Fruit fly (Drosophila melanogaster) whole organism, embryonic: ENCODE data around the gene CG17329.

ENCODE experiments used
- B-H2 ChIP-seq: fragments of 200-800 bp; sonication (Bioruptor generic); optimal IDR thresholded peaks from 2 replicates; lab custom pipeline; 2018; ENCODE audit warnings: missing biosample characterization, mild to moderate bottlenecking, missing genetic modification characterization
- BtbVII ChIP-seq: fragments of 200-800 bp; sonication (Bioruptor generic); optimal IDR thresholded peaks from 3 replicates; lab custom pipeline; 2017; ENCODE audit warnings: missing biosample characterization, mild to moderate bottlenecking, missing genetic modification characterization
- CG11247 ChIP-seq: fragments of 200-800 bp; sonication (Bioruptor generic); IDR thresholded peaks from 2 replicates; pipeline ENCODE4 v1.3.6; 2022; ENCODE audit warnings: missing biosample characterization, missing genetic modification characterization
- CG12104 ChIP-seq: fragments of 200-800 bp; sonication (Bioruptor generic); optimal IDR thresholded peaks from 3 replicates; lab custom pipeline; 2016; ENCODE audit warnings: missing biosample characterization, missing genetic modification characterization
- CG14014 ChIP-seq: fragments of 200-800 bp; sonication (Bioruptor generic); IDR thresholded peaks from 2 replicates; pipeline ENCODE4 v1.3.6; 2022; ENCODE audit warnings: missing biosample characterization, missing genetic modification characterization
- CG15011 ChIP-seq: fragments of 200-800 bp; sonication (Bioruptor generic); optimal IDR thresholded peaks from 3 replicates; lab custom pipeline; 2018; ENCODE audit warnings: missing biosample characterization, mild to moderate bottlenecking, missing genetic modification characterization
- CG15696 ChIP-seq: fragments of 200-800 bp; sonication (Bioruptor generic); optimal IDR thresholded peaks from 2 replicates; lab custom pipeline; 2019; ENCODE audit warnings: missing biosample characterization, mild to moderate bottlenecking, missing genetic modification characterization, moderate library complexity
- CG1647 ChIP-seq: fragments of 200-800 bp; sonication (Bioruptor generic); optimal IDR thresholded peaks from 3 replicates; lab custom pipeline; 2016; ENCODE audit warnings: missing biosample characterization, missing genetic modification characterization
- CG16779 ChIP-seq: fragments of 200-800 bp; sonication (Bioruptor generic); IDR thresholded peaks from 2 replicates; pipeline ENCODE4 v1.3.6; 2022; ENCODE audit warnings: missing biosample characterization, missing genetic modification characterization
- CG17328 ChIP-seq: fragments of 200-800 bp; sonication (Bioruptor generic); IDR thresholded peaks from 2 replicates; pipeline ENCODE4 v1.3.6; 2022; ENCODE audit warnings: missing biosample characterization, missing genetic modification characterization
- CG17359 ChIP-seq: fragments of 200-800 bp; sonication (Bioruptor generic); optimal IDR thresholded peaks from 3 replicates; lab custom pipeline; 2018; ENCODE audit warnings: missing biosample characterization, mild to moderate bottlenecking, missing genetic modification characterization, moderate library complexity
- CG3065 ChIP-seq: fragments of 200-800 bp; sonication (Bioruptor generic); optimal IDR thresholded peaks from 2 replicates; lab custom pipeline; 2016; ENCODE audit warnings: missing biosample characterization, missing genetic modification characterization
- CG3163 ChIP-seq: fragments of 200-800 bp; sonication (Bioruptor generic); optimal IDR thresholded peaks from 3 replicates; lab custom pipeline; 2016; ENCODE audit warnings: missing biosample characterization, missing genetic modification characterization
- CG4404 ChIP-seq: fragments of 200-800 bp; sonication (Bioruptor generic); IDR thresholded peaks from 2 replicates; pipeline ENCODE4 v1.3.6; 2022; ENCODE audit warnings: missing biosample characterization, missing genetic modification characterization
- CG7839 ChIP-seq: fragments of 200-800 bp; sonication (Bioruptor generic); optimal IDR thresholded peaks from 3 replicates; lab custom pipeline; 2018; ENCODE audit warnings: missing biosample characterization, mild to moderate bottlenecking, missing genetic modification characterization, moderate library complexity
- CG8765 ChIP-seq: fragments of 200-800 bp; sonication (Bioruptor generic); IDR thresholded peaks from 2 replicates; pipeline ENCODE4 v1.3.6; 2022; ENCODE audit warnings: missing biosample characterization, missing genetic modification characterization
- Ets65A ChIP-seq: fragments of 200-800 bp; sonication (Bioruptor generic); peaks from one replicate; lab custom pipeline; 2016; ENCODE audit warnings: missing biosample characterization, missing genetic modification characterization
- Fer1 ChIP-seq: fragments of 200-800 bp; sonication (Bioruptor generic); optimal IDR thresholded peaks from 2 replicates; lab custom pipeline; 2017; ENCODE audit warnings: missing biosample characterization, mild to moderate bottlenecking, missing genetic modification characterization
- GATAe ChIP-seq: fragments of 200-800 bp; sonication (Bioruptor generic); conservative IDR thresholded peaks from 2 replicates; pipeline ENCODE4 v1.3.6; 2022; ENCODE audit warnings: missing biosample characterization, missing genetic modification characterization
- H15 ChIP-seq: fragments of 200-800 bp; sonication (Bioruptor generic); IDR thresholded peaks from 3 replicates; pipeline ENCODE4 v1.3.6; 2022; ENCODE audit warnings: missing biosample characterization, missing genetic modification characterization
- H2.0 ChIP-seq: fragments of 200-800 bp; sonication (Bioruptor generic); IDR thresholded peaks from 2 replicates; pipeline ENCODE4 v1.3.6; 2022; ENCODE audit warnings: missing biosample characterization, missing genetic modification characterization
- HHEX ChIP-seq: fragments of 200-800 bp; sonication (Bioruptor generic); optimal IDR thresholded peaks from 3 replicates; lab custom pipeline; 2017; ENCODE audit warnings: missing biosample characterization, mild to moderate bottlenecking, missing genetic modification characterization, missing genetic modification reagents
- HmgZ ChIP-seq: fragments of 200-800 bp; sonication (Bioruptor generic); optimal IDR thresholded peaks from 2 replicates; lab custom pipeline; 2018; ENCODE audit warnings: missing biosample characterization, mild to moderate bottlenecking, missing genetic modification characterization
- Hr3 ChIP-seq: fragments of 200-800 bp; sonication (Bioruptor generic); optimal IDR thresholded peaks from 3 replicates; lab custom pipeline; 2016; ENCODE audit warnings: missing biosample characterization, missing genetic modification characterization
- Hr51 ChIP-seq, 2 experiments: fragments of 200-800 bp; sonication (Bioruptor generic); optimal IDR thresholded peaks; 2 replicates in 1 of 2; 3 replicates in 1 of 2; lab custom pipeline; 2016 to 2018; ENCODE audit warnings: missing biosample characterization in 2 of 2, missing genetic modification characterization in 2 of 2, mild to moderate bottlenecking in 1 of 2, moderate library complexity in 1 of 2
- Lhr ChIP-seq: fragments of 200-800 bp; sonication (Bioruptor generic); optimal IDR thresholded peaks from 3 replicates; lab custom pipeline; 2017; ENCODE audit warnings: mild to moderate bottlenecking, missing biosample characterization, missing genetic modification reagents, missing genetic modification characterization
- MESR4 ChIP-seq: fragments of 200-800 bp; sonication (Bioruptor generic); optimal IDR thresholded peaks from 2 replicates; lab custom pipeline; 2018; ENCODE audit warnings: missing biosample characterization, mild to moderate bottlenecking, missing genetic modification characterization, moderate library complexity
- Max ChIP-seq: fragments of 200-800 bp; sonication (Bioruptor generic); optimal IDR thresholded peaks from 2 replicates; lab custom pipeline; 2016; ENCODE audit warnings: missing biosample characterization, mild to moderate bottlenecking, missing genetic modification characterization
- Mes4 ChIP-seq: fragments of 200-800 bp; sonication (Bioruptor generic); optimal IDR thresholded peaks from 2 replicates; lab custom pipeline; 2016; ENCODE audit warnings: missing biosample characterization, missing genetic modification characterization
- Side ChIP-seq: fragments of 200-800 bp; sonication (Bioruptor generic); optimal IDR thresholded peaks from 2 replicates; lab custom pipeline; 2016; ENCODE audit warnings: missing biosample characterization, missing genetic modification characterization
- Sox100B ChIP-seq: fragments of 200-800 bp; sonication (Bioruptor generic); optimal IDR thresholded peaks from 3 replicates; lab custom pipeline; 2018; ENCODE audit warnings: missing biosample characterization, mild to moderate bottlenecking, missing genetic modification characterization
- Ssrp ChIP-seq: fragments of 200-800 bp; sonication (Bioruptor generic); optimal IDR thresholded peaks from 2 replicates; lab custom pipeline; 2018; ENCODE audit warnings: missing biosample characterization, mild to moderate bottlenecking, missing genetic modification characterization, moderate library complexity
- Vsx1 ChIP-seq: fragments of 200-800 bp; sonication (Bioruptor generic); optimal IDR thresholded peaks from 2 replicates; lab custom pipeline; 2017; ENCODE audit warnings: missing biosample characterization, mild to moderate bottlenecking, missing genetic modification characterization, missing genetic modification reagents
- danr ChIP-seq: fragments of 200-800 bp; sonication (Bioruptor generic); IDR thresholded peaks from 2 replicates; pipeline ENCODE4 v1.3.6; 2022; ENCODE audit warnings: missing biosample characterization, missing genetic modification characterization
- dati ChIP-seq: fragments of 200-800 bp; sonication (Bioruptor generic); IDR thresholded peaks from 2 replicates; pipeline ENCODE4 v1.3.6; 2022; ENCODE audit warnings: missing biosample characterization, missing genetic modification characterization
- emc ChIP-seq: fragments of 200-800 bp; sonication (Bioruptor generic); optimal IDR thresholded peaks from 2 replicates; lab custom pipeline; 2016; ENCODE audit warnings: missing biosample characterization, missing genetic modification characterization
- fd96Cb ChIP-seq: fragments of 200-800 bp; sonication (Bioruptor generic); optimal IDR thresholded peaks from 2 replicates; lab custom pipeline; 2018; ENCODE audit warnings: missing biosample characterization, mild to moderate bottlenecking, missing genetic modification characterization, moderate library complexity
- hbn ChIP-seq: fragments of 200-800 bp; sonication (Bioruptor generic); IDR thresholded peaks from 2 replicates; pipeline ENCODE4 v1.3.6; 2022; ENCODE audit warnings: missing biosample characterization, missing genetic modification characterization; ENCODE audit not compliant: partially characterized antibody
- ind ChIP-seq: fragments of 200-800 bp; sonication (Bioruptor generic); optimal IDR thresholded peaks from 3 replicates; lab custom pipeline; 2016; ENCODE audit warnings: missing biosample characterization, missing genetic modification characterization
- inv ChIP-seq: fragments of 200-800 bp; sonication (Bioruptor generic); IDR thresholded peaks from 2 replicates; pipeline ENCODE4 v1.3.6; 2022; ENCODE audit warnings: missing biosample characterization, missing genetic modification characterization; ENCODE audit not compliant: partially characterized antibody
- lilli ChIP-seq: fragments of 200-800 bp; sonication (Bioruptor generic); optimal IDR thresholded peaks from 3 replicates; lab custom pipeline; 2016; ENCODE audit warnings: missing biosample characterization, missing genetic modification characterization
- nerfin-1 ChIP-seq: fragments of 200-800 bp; sonication (Bioruptor generic); optimal IDR thresholded peaks from 3 replicates; lab custom pipeline; 2019; ENCODE audit warnings: missing biosample characterization, mild to moderate bottlenecking, missing genetic modification characterization, moderate library complexity
- nom ChIP-seq: fragments of 200-800 bp; sonication (Bioruptor generic); optimal IDR thresholded peaks from 2 replicates; lab custom pipeline; 2017; ENCODE audit warnings: missing biosample characterization, missing genetic modification characterization, mild to moderate bottlenecking, moderate library complexity, missing genetic modification reagents
- pan ChIP-seq, 4 experiments: fragments of >200 bp in 3 of 4; fragments of 200-800 bp in 1 of 4; sonication (Bioruptor generic) in 1 of 4; optimal IDR thresholded peaks in 3 of 4; IDR thresholded peaks in 1 of 4; 2 replicates each; pipeline versions ENCODE4 v1.3.6 to Lab custom; 2017 to 2022; ENCODE audit warnings: missing biosample characterization in 2 of 4, missing genetic modification characterization in 2 of 4, mixed read lengths in 1 of 4
- sens-2 ChIP-seq: fragments of 200-800 bp; sonication (Bioruptor generic); IDR thresholded peaks from 2 replicates; pipeline ENCODE4 v1.3.6; 2022; ENCODE audit warnings: missing biosample characterization, missing genetic modification characterization
- slp2 ChIP-seq: fragments of 200-800 bp; sonication (Bioruptor generic); optimal IDR thresholded peaks from 2 replicates; lab custom pipeline; 2016; ENCODE audit warnings: missing biosample characterization, missing genetic modification characterization
- tin ChIP-seq: fragments of 200-800 bp; sonication (Bioruptor generic); optimal IDR thresholded peaks from 3 replicates; lab custom pipeline; 2016; ENCODE audit warnings: missing biosample characterization, missing genetic modification characterization
- trh ChIP-seq: fragments of 200-800 bp; sonication (Bioruptor generic); optimal IDR thresholded peaks from 2 replicates; lab custom pipeline; 2016; ENCODE audit warnings: missing biosample characterization, missing genetic modification characterization

Gene CG17329

dm6 chr2L:16299466-16300311 lies 8.6 kb downstream of the CG17329 start, which contains the start of the genes heix and CG17328:
TSS of gene heix (minus strand) at chr2L:16299858.
TSS of gene CG17328 (plus strand) at chr2L:16299943.
- peak; percentile 79 for TF ChIP-seq ind (GFP tag; lab: Kevin White, UChicago)
- no peak for TF ChIP-seq CG1647 (GFP tag; lab: Kevin White, UChicago)
- TF ChIP-seq MESR4 (GFP tag; lab: Kevin White, UChicago) = peak; percentile 83
- TF ChIP-seq Side (GFP tag; lab: Kevin White, UChicago) = peak; percentile 32
- TF ChIP-seq Hr51 (GFP tag; optimal IDR thresholded peaks at IDR 0.05; lab: Kevin White, UChicago) = peak in 1 of 2 experiments; percentile 13
- peak; percentile 70 for TF ChIP-seq Sox100B (GFP tag; lab: Kevin White, UChicago)
- TF ChIP-seq Mes4 (GFP tag; lab: Kevin White, UChicago) = no peak
- peak; percentile 13 for TF ChIP-seq emc (GFP tag; lab: Kevin White, UChicago)
- TF ChIP-seq Ets65A (GFP tag; lab: Kevin White, UChicago) = no peak
- peak; percentile 25 for TF ChIP-seq nom
- peak; percentile 25; the same call in 1 of the 2 replicates for TF ChIP-seq hbn (GFP tag; lab: Robert Waterston, UW)
- TF ChIP-seq HmgZ (tag; lab: Kevin White, UChicago) = peak; percentile 30
- TF ChIP-seq Ssrp (tag; lab: Kevin White, UChicago) = peak; percentile 66
- TF ChIP-seq Vsx1 (GFP tag; lab: Kevin White, UChicago) = no peak
- peak; percentile 73 for TF ChIP-seq Hr3 (GFP tag; lab: Kevin White, UChicago)
- TF ChIP-seq CG11247 (GFP tag; lab: Robert Waterston, UW) = peak; percentile 74
- TF ChIP-seq CG17359 (tag; lab: Kevin White, UChicago) = peak; percentile 63
- TF ChIP-seq Lhr (GFP tag; lab: Kevin White, UChicago) = no peak
- TF ChIP-seq sens-2 (GFP tag; lab: Robert Waterston, UW) = 0 out of 2 replicates have a peak, but pooled peaks have one; percentile 7
- 0 out of 2 replicates have a peak, but pooled peaks have one; percentile 18 for TF ChIP-seq danr (GFP tag; lab: Robert Waterston, UW)
- no peak for TF ChIP-seq CG3163
- TF ChIP-seq H2.0 = peak; percentile 68
- TF ChIP-seq pan (optimal IDR thresholded peaks at IDR 0.05; lab: Kevin White, UChicago) = no peak
- TF ChIP-seq pan (GFP tag; optimal IDR thresholded peaks at IDR 0.05 in 1 of 2, IDR thresholded peaks at IDR 0.05 in 1 of 2) = peak in 1 of 2 experiments; percentile 65
- peak; percentile 7 for TF ChIP-seq CG3065
- no peak for TF ChIP-seq CG15011
- peak; percentile 73 for TF ChIP-seq tin (GFP tag; lab: Kevin White, UChicago)
- TF ChIP-seq slp2 (GFP tag; lab: Kevin White, UChicago) = peak; percentile 5
- peak; percentile 39 for TF ChIP-seq BtbVII (GFP tag; lab: Kevin White, UChicago)
- peak; percentile 25 for TF ChIP-seq trh
- TF ChIP-seq fd96Cb (tag; lab: Kevin White, UChicago) = peak; percentile 58
- TF ChIP-seq CG14014 (GFP tag; lab: Robert Waterston, UW) = peak; percentile 78
- no peak for TF ChIP-seq CG16779 (GFP tag; lab: Robert Waterston, UW)
- TF ChIP-seq CG4404 (GFP tag; lab: Robert Waterston, UW) = peak; percentile 54
- peak; percentile 55 for TF ChIP-seq Fer1 (GFP tag; lab: Kevin White, UChicago)
- peak; percentile 60 for TF ChIP-seq Max (GFP tag; lab: Kevin White, UChicago)
- TF ChIP-seq nerfin-1 (tag; lab: Kevin White, UChicago) = peak; percentile 39
- TF ChIP-seq CG17328 (GFP tag; lab: Robert Waterston, UW) = peak; percentile 85
- TF ChIP-seq lilli (GFP tag; lab: Kevin White, UChicago) = peak; percentile 84
- no peak for TF ChIP-seq dati (GFP tag; lab: Robert Waterston, UW)
- TF ChIP-seq HHEX = peak; percentile 41
- TF ChIP-seq B-H2 = peak; percentile 73
- TF ChIP-seq CG12104 (GFP tag; lab: Kevin White, UChicago) = peak; percentile 78
- TF ChIP-seq CG15696 = peak; percentile 72
- peak; percentile 70; the same call in 2 of the 3 replicates for TF ChIP-seq H15 (GFP tag; lab: Robert Waterston, UW)
- no peak for TF ChIP-seq GATAe (GFP tag; lab: Robert Waterston, UW)
- peak; percentile 64; the same call in 1 of the 2 replicates for TF ChIP-seq CG8765
- peak; percentile 78 for TF ChIP-seq CG7839 (tag; lab: Kevin White, UChicago)
- TF ChIP-seq inv (GFP tag; lab: Robert Waterston, UW) = no peak
